Worm (Caenorhabditis elegans) whole organism, L2 larva: Measurements from ENCODE around the gene flp-34.

Experiments used
- ama-1 ChIP-seq: fragments of 150-350 bp; optimal IDR thresholded peaks from 2 replicates; lab custom pipeline; 2018; ENCODE audit warnings: inconsistent platforms
- lin-11 ChIP-seq: fragments of 150-350 bp; sonication (generic microtip); optimal IDR thresholded peaks from 2 replicates; lab custom pipeline; 2014; ENCODE audit warnings: missing biosample characterization, missing genetic modification characterization, inconsistent platforms, mixed read lengths
- lsy-2 ChIP-seq, 2 experiments: fragments of 150-350 bp in 1 of 2; sonication (generic microtip) in 1 of 2; optimal IDR thresholded peaks; 2 replicates each; lab custom pipeline; 2014 to 2017; ENCODE audit warnings: missing biosample characterization in 2 of 2, missing genetic modification characterization in 2 of 2
- nhr-10 ChIP-seq: sonication (generic microtip); optimal IDR thresholded peaks from 2 replicates; lab custom pipeline; 2017; ENCODE audit warnings: missing biosample characterization, missing genetic modification characterization
- nhr-12 ChIP-seq: fragments of 150-350 bp; optimal IDR thresholded peaks from 2 replicates; lab custom pipeline; 2014; ENCODE audit warnings: missing biosample characterization, missing genetic modification characterization
- sma-9 ChIP-seq, 2 experiments: fragments of 150-350 bp in 1 of 2; sonication (generic microtip) in 1 of 2; optimal IDR thresholded peaks; 2 replicates each; lab custom pipeline; 2014 to 2016; ENCODE audit warnings: missing genetic modification characterization in 2 of 2, mild to moderate bottlenecking in 1 of 2, missing biosample characterization in 1 of 2, missing compliant biosample characterization in 1 of 2, missing genetic modification reagents in 1 of 2, moderate library complexity in 1 of 2
- snpc-4 ChIP-seq: fragments of 150-350 bp; optimal IDR thresholded peaks from 2 replicates; lab custom pipeline; 2014; ENCODE audit warnings: missing biosample characterization, missing genetic modification characterization
- unc-55 ChIP-seq: fragments of 150-350 bp; sonication (generic microtip); optimal IDR thresholded peaks from 3 replicates; lab custom pipeline; 2014; ENCODE audit warnings: missing biosample characterization, missing genetic modification reagents, missing genetic modification characterization
- unc-62 ChIP-seq: fragments of 150-350 bp; optimal IDR thresholded peaks from 2 replicates; lab custom pipeline; 2014; ENCODE audit warnings: missing biosample characterization, missing genetic modification reagents, missing genetic modification characterization

DNA sequence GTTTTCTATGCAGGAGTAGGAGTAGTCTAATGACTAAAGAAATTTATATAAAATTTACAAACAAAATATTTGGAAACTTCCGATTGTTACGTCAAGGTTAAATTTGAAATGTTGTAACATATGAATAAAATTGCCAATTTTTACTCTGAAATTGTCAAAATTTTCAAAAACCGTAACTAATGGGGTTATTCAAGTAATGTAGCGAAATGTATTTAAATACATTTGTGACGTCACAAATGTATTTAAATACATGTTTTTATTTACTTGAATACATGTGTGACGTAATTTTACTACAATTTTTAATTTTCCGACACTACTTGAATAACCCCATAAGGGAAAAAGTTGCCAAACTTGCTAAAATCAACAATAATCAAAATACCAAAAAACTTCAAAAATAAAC lies 20.2 kb upstream of the flp-34 start:
- TF ChIP-seq ama-1, result no peak
- no peak for TF ChIP-seq sma-9 (GFP tag; optimal IDR thresholded peaks at IDR 0.05; lab: Kevin White, UChicago)
- TF ChIP-seq sma-9 (tag; optimal IDR thresholded peaks at IDR 0.05; lab: Kevin White, UChicago), result no peak
- TF ChIP-seq snpc-4 (tag; lab: Kevin White, UChicago), result no peak
- TF ChIP-seq lin-11 (tag; lab: Kevin White, UChicago), result no peak
- no peak for TF ChIP-seq lsy-2 (tag; optimal IDR thresholded peaks at IDR 0.05; lab: Kevin White, UChicago)
- TF ChIP-seq unc-62 (GFP tag; lab: Kevin White, UChicago), result no peak
- TF ChIP-seq unc-55 (GFP tag; lab: Kevin White, UChicago), result no peak
- TF ChIP-seq nhr-10 (tag; lab: Kevin White, UChicago), result no peak
- TF ChIP-seq nhr-12 (tag; lab: Kevin White, UChicago), result no peak
